Fruit fly (Drosophila melanogaster) whole organism, embryonic: Measurements from ENCODE around the gene Gyf.

Experiments
- Bgb ChIP-seq: fragments of 200-800 bp; sonication (Bioruptor generic); IDR thresholded peaks from 2 replicates; pipeline ENCODE4 v1.3.6; 2022; ENCODE audit warnings: missing biosample characterization, missing genetic modification characterization; ENCODE audit not compliant: partially characterized antibody
- CG10274 ChIP-seq: fragments of 200-800 bp; sonication (Bioruptor generic); optimal IDR thresholded peaks from 3 replicates; lab custom pipeline; 2017; ENCODE audit warnings: missing biosample characterization, mild to moderate bottlenecking, missing genetic modification characterization
- CG10959 ChIP-seq: fragments of 200-800 bp; sonication (Bioruptor generic); IDR thresholded peaks from 2 replicates; pipeline ENCODE4 v1.3.6; 2022; ENCODE audit warnings: missing biosample characterization, missing genetic modification characterization
- CG12104 ChIP-seq: fragments of 200-800 bp; sonication (Bioruptor generic); optimal IDR thresholded peaks from 3 replicates; lab custom pipeline; 2016; ENCODE audit warnings: missing biosample characterization, missing genetic modification characterization
- CG14441 ChIP-seq: fragments of 200-800 bp; sonication (Bioruptor generic); IDR thresholded peaks from 2 replicates; pipeline ENCODE4 v1.3.6; 2022; ENCODE audit warnings: missing biosample characterization, missing genetic modification characterization
- CG14710 ChIP-seq: fragments of 200-800 bp; sonication (Bioruptor generic); optimal IDR thresholded peaks from 3 replicates; lab custom pipeline; 2019; ENCODE audit warnings: missing biosample characterization, mild to moderate bottlenecking, missing genetic modification characterization, moderate library complexity
- CG16779 ChIP-seq: fragments of 200-800 bp; sonication (Bioruptor generic); IDR thresholded peaks from 2 replicates; pipeline ENCODE4 v1.3.6; 2022; ENCODE audit warnings: missing biosample characterization, missing genetic modification characterization
- CG17568 ChIP-seq: fragments of 200-800 bp; sonication (Bioruptor generic); optimal IDR thresholded peaks from 2 replicates; lab custom pipeline; 2018; ENCODE audit warnings: missing biosample characterization, mild to moderate bottlenecking, missing genetic modification characterization, moderate library complexity
- CG17829 ChIP-seq: fragments of 200-800 bp; optimal IDR thresholded peaks from 2 replicates; lab custom pipeline; 2019; ENCODE audit warnings: missing biosample characterization, mild to moderate bottlenecking, missing genetic modification characterization, moderate library complexity
- CG1792 ChIP-seq: fragments of 200-800 bp; sonication (Bioruptor generic); optimal IDR thresholded peaks from 2 replicates; lab custom pipeline; 2016; ENCODE audit warnings: missing biosample characterization, missing genetic modification characterization
- CG2199 ChIP-seq: fragments of 200-800 bp; sonication (Bioruptor generic); IDR thresholded peaks from 3 replicates; pipeline ENCODE4 v1.3.6; 2022; ENCODE audit warnings: missing biosample characterization, missing genetic modification characterization
- CG31441 ChIP-seq: fragments of 200-800 bp; sonication (Bioruptor generic); IDR thresholded peaks from 2 replicates; pipeline ENCODE4 v1.3.6; 2022; ENCODE audit warnings: missing biosample characterization, missing genetic modification characterization
- CG32532 ChIP-seq: fragments of 200-800 bp; sonication (Bioruptor generic); IDR thresholded peaks from 2 replicates; pipeline ENCODE4 v1.3.6; 2022; ENCODE audit warnings: missing biosample characterization, missing genetic modification characterization
- CG33557 ChIP-seq: fragments of 200-800 bp; sonication (Bioruptor generic); optimal IDR thresholded peaks from 2 replicates; lab custom pipeline; 2019; ENCODE audit warnings: missing biosample characterization, mild to moderate bottlenecking, missing genetic modification characterization, moderate library complexity
- CG3995 ChIP-seq: fragments of 200-800 bp; sonication (Bioruptor generic); optimal IDR thresholded peaks from 3 replicates; lab custom pipeline; 2016; ENCODE audit warnings: missing biosample characterization, missing genetic modification characterization
- CG5245 ChIP-seq: fragments of 200-800 bp; sonication (Bioruptor generic); optimal IDR thresholded peaks from 3 replicates; lab custom pipeline; 2016; ENCODE audit warnings: missing biosample characterization, missing genetic modification characterization
- CG7271 ChIP-seq: fragments of 200-800 bp; sonication (Bioruptor generic); optimal IDR thresholded peaks from 2 replicates; lab custom pipeline; 2018; ENCODE audit warnings: missing biosample characterization, mild to moderate bottlenecking, missing genetic modification characterization, moderate library complexity
- CG9609 ChIP-seq: fragments of 200-800 bp; sonication (Bioruptor generic); optimal IDR thresholded peaks from 3 replicates; lab custom pipeline; 2016; ENCODE audit warnings: missing biosample characterization, missing genetic modification characterization
- Dad ChIP-seq: fragments of 200-800 bp; sonication (Bioruptor generic); optimal IDR thresholded peaks from 3 replicates; lab custom pipeline; 2016; ENCODE audit warnings: missing biosample characterization, missing genetic modification characterization
- Dbx ChIP-seq: fragments of 200-800 bp; sonication (Bioruptor generic); IDR thresholded peaks from 3 replicates; pipeline ENCODE4 v1.3.6; 2022; ENCODE audit warnings: missing biosample characterization, missing genetic modification characterization
- Dfd ChIP-seq, 2 experiments: fragments of >200 bp; optimal IDR thresholded peaks; 2 replicates each; lab custom pipeline; 2017; ENCODE audit warnings: missing biosample characterization in 2 of 2, missing genetic modification characterization in 2 of 2
- MESR4 ChIP-seq: fragments of 200-800 bp; sonication (Bioruptor generic); optimal IDR thresholded peaks from 2 replicates; lab custom pipeline; 2018; ENCODE audit warnings: missing biosample characterization, mild to moderate bottlenecking, missing genetic modification characterization, moderate library complexity
- NC2β ChIP-seq: fragments of 200-800 bp; sonication (Bioruptor generic); optimal IDR thresholded peaks from 2 replicates; lab custom pipeline; 2016; ENCODE audit warnings: missing biosample characterization, missing genetic modification characterization
- NFAT ChIP-seq: fragments of 200-800 bp; sonication (Bioruptor generic); IDR thresholded peaks from 2 replicates; pipeline ENCODE4 v1.3.6; 2022; ENCODE audit warnings: missing biosample characterization, missing genetic modification characterization
- Nf-YB ChIP-seq: fragments of 200-800 bp; sonication (Bioruptor generic); optimal IDR thresholded peaks from 3 replicates; lab custom pipeline; 2019; ENCODE audit warnings: missing biosample characterization, mild to moderate bottlenecking, missing genetic modification characterization, moderate library complexity
- Ssrp ChIP-seq: fragments of 200-800 bp; sonication (Bioruptor generic); optimal IDR thresholded peaks from 2 replicates; lab custom pipeline; 2018; ENCODE audit warnings: missing biosample characterization, mild to moderate bottlenecking, missing genetic modification characterization, moderate library complexity
- Tbp ChIP-seq: fragments of >200 bp; optimal IDR thresholded peaks from 2 replicates; lab custom pipeline; 2018; ENCODE audit warnings: missing biosample characterization, missing genetic modification characterization
- ab ChIP-seq: fragments of 200-800 bp; sonication (Bioruptor generic); optimal IDR thresholded peaks from 2 replicates; lab custom pipeline; 2016; ENCODE audit warnings: missing biosample characterization, missing genetic modification characterization
- ac ChIP-seq: fragments of 200-800 bp; sonication (Bioruptor generic); optimal IDR thresholded peaks from 3 replicates; lab custom pipeline; 2017; ENCODE audit warnings: missing biosample characterization, mild to moderate bottlenecking, missing genetic modification characterization
- ara ChIP-seq: fragments of 200-800 bp; sonication (Bioruptor generic); IDR thresholded peaks from 2 replicates; pipeline ENCODE4 v1.3.6; 2022; ENCODE audit warnings: missing biosample characterization, missing genetic modification characterization
- bbx ChIP-seq: fragments of 200-800 bp; sonication (Bioruptor generic); IDR thresholded peaks from 2 replicates; pipeline ENCODE4 v1.3.6; 2022; ENCODE audit warnings: missing biosample characterization, missing genetic modification characterization; ENCODE audit not compliant: partially characterized antibody
- caup ChIP-seq: fragments of 200-800 bp; sonication (Bioruptor generic); optimal IDR thresholded peaks from 3 replicates; lab custom pipeline; 2017; ENCODE audit warnings: missing biosample characterization, mild to moderate bottlenecking, missing genetic modification characterization, moderate library complexity; ENCODE audit not compliant: severe bottlenecking
- dm ChIP-seq: fragments of 200-800 bp; sonication (Bioruptor generic); optimal IDR thresholded peaks from 3 replicates; lab custom pipeline; 2016; ENCODE audit warnings: missing biosample characterization, missing genetic modification characterization
- emc ChIP-seq: fragments of 200-800 bp; sonication (Bioruptor generic); optimal IDR thresholded peaks from 2 replicates; lab custom pipeline; 2016; ENCODE audit warnings: missing biosample characterization, missing genetic modification characterization
- grau ChIP-seq: fragments of 200-800 bp; optimal IDR thresholded peaks from 3 replicates; lab custom pipeline; 2019; ENCODE audit warnings: missing biosample characterization, mild to moderate bottlenecking, missing genetic modification characterization, moderate library complexity
- insv ChIP-seq, 2 experiments: fragments of 200-800 bp; sonication (Bioruptor generic); optimal IDR thresholded peaks; 3 replicates each; lab custom pipeline; 2016 to 2018; ENCODE audit warnings: missing biosample characterization in 2 of 2, missing genetic modification characterization in 2 of 2
- kah ChIP-seq: fragments of 200-800 bp; sonication (Bioruptor generic); optimal IDR thresholded peaks from 2 replicates; lab custom pipeline; 2018; ENCODE audit warnings: missing biosample characterization, mild to moderate bottlenecking, missing genetic modification characterization
- kni ChIP-seq: fragments of 200-800 bp; sonication (Bioruptor generic); optimal IDR thresholded peaks from 3 replicates; lab custom pipeline; 2017; ENCODE audit warnings: mild to moderate bottlenecking, missing biosample characterization, missing genetic modification reagents, missing genetic modification characterization
- nmo ChIP-seq: fragments of 200-800 bp; sonication (Bioruptor generic); optimal IDR thresholded peaks from 2 replicates; lab custom pipeline; 2018; ENCODE audit warnings: missing biosample characterization, mild to moderate bottlenecking, missing genetic modification characterization, moderate library complexity
- onecut ChIP-seq: fragments of 200-800 bp; sonication (Bioruptor generic); IDR thresholded peaks from 2 replicates; pipeline ENCODE4 v1.3.6; 2022; ENCODE audit warnings: missing biosample characterization, missing genetic modification characterization
- peb ChIP-seq: fragments of 200-800 bp; sonication (Bioruptor generic); IDR thresholded peaks from 2 replicates; pipeline ENCODE4 v1.3.6; 2022; ENCODE audit warnings: missing biosample characterization, missing genetic modification characterization
- pfk ChIP-seq: fragments of 200-800 bp; sonication (Bioruptor generic); optimal IDR thresholded peaks from 2 replicates; lab custom pipeline; 2018; ENCODE audit warnings: missing biosample characterization, mild to moderate bottlenecking, missing genetic modification characterization, moderate library complexity
- pros ChIP-seq: fragments of 200-800 bp; sonication (Bioruptor generic); optimal IDR thresholded peaks from 3 replicates; lab custom pipeline; 2019; ENCODE audit warnings: missing biosample characterization, mild to moderate bottlenecking, missing genetic modification characterization, moderate library complexity
- salm ChIP-seq: fragments of 200-800 bp; sonication (Bioruptor generic); optimal IDR thresholded peaks from 2 replicates; lab custom pipeline; 2018; ENCODE audit warnings: missing biosample characterization, mild to moderate bottlenecking, missing genetic modification characterization
- sens ChIP-seq: fragments of 200-800 bp; sonication (Bioruptor generic); peaks from one replicate; lab custom pipeline; 2016; ENCODE audit warnings: missing biosample characterization, missing genetic modification characterization
- twi ChIP-seq: fragments of 200-800 bp; optimal IDR thresholded peaks from 2 replicates; lab custom pipeline; 2019; ENCODE audit warnings: missing biosample characterization, mild to moderate bottlenecking, missing genetic modification characterization, moderate library complexity
- vnd ChIP-seq: fragments of 200-800 bp; sonication (Bioruptor generic); IDR thresholded peaks from 3 replicates; pipeline ENCODE4 v1.3.6; 2022; ENCODE audit warnings: missing biosample characterization, missing genetic modification characterization; ENCODE audit not compliant: partially characterized antibody
- zen2 ChIP-seq: fragments of 200-800 bp; sonication (Bioruptor generic); IDR thresholded peaks from 3 replicates; pipeline ENCODE4 v1.3.6; 2022; ENCODE audit warnings: missing biosample characterization, missing genetic modification characterization; ENCODE audit not compliant: partially characterized antibody
- zf30C ChIP-seq: fragments of 200-800 bp; sonication (Bioruptor generic); optimal IDR thresholded peaks from 3 replicates; lab custom pipeline; 2018; ENCODE audit warnings: missing biosample characterization, mild to moderate bottlenecking, missing genetic modification characterization

Gene Gyf

DNA sequence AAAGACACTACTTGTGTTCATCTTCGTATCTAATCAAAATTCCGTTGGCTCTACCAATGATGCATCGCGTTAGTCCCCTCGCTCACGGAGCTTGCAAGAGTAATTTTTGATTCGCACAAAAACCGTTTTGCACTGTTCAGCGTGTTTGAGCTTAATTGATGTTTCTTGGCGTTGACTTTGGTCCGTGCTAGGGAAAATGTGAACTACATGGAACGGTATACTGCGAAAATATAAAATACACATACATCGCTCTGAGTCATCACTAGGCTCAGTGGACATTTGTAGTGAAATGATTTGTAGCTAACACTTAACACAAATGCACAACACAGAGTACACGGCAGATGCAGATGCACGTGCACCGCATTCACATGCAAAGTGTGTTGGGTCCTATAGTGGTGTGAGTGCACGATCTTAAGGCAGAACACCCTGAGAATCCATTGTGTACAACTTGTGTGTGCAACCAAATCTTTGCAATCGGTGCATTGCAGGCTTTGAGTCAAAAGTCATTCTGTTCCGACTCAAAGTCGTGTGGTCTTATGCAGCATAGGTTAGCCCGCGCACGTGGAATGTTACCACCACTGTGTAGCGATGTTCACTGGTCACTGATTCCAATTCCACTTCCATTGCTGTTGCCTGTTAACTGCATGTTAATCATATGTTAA lies 32.9 kb downstream of the Gyf start, which contains the start of gene Sox102F (continued):
- peak; percentile 51 for TF ChIP-seq sens (GFP tag; lab: Kevin White, UChicago)
- peak; percentile 59; the same call in 1 of the 2 replicates for TF ChIP-seq bbx (GFP tag; lab: Robert Waterston, UW)
- no peak for TF ChIP-seq CG17829 (tag; lab: Kevin White, UChicago)
- TF ChIP-seq pfk: peak; percentile 54
- TF ChIP-seq kni (GFP tag; lab: Kevin White, UChicago): no peak
- peak; percentile 5 for TF ChIP-seq NC2β (GFP tag; lab: Kevin White, UChicago)
- no peak for TF ChIP-seq CG1792 (GFP tag; lab: Kevin White, UChicago)
- no peak for TF ChIP-seq CG32532 (GFP tag; lab: Robert Waterston, UW)
- peak; percentile 50 for TF ChIP-seq pros (GFP tag; lab: Kevin White, UChicago)
- TF ChIP-seq CG2199: peak; percentile 93
- TF ChIP-seq CG14710 (tag; lab: Kevin White, UChicago): no peak
- no peak for TF ChIP-seq NFAT (GFP tag; lab: Robert Waterston, UW)
- TF ChIP-seq MESR4: no peak
- TF ChIP-seq zf30C (GFP tag; lab: Kevin White, UChicago): no peak
- no peak for TF ChIP-seq onecut (GFP tag; lab: Robert Waterston, UW)
- TF ChIP-seq vnd (GFP tag; lab: Robert Waterston, UW): peak; percentile 30; the same call in 1 of the 3 replicates
- TF ChIP-seq CG9609: no peak
- TF ChIP-seq dm (GFP tag; lab: Kevin White, UChicago): peak; percentile 82
- peak; percentile 47; the same call in 2 of the 3 replicates for TF ChIP-seq zen2
- TF ChIP-seq insv (GFP tag; optimal IDR thresholded peaks at IDR 0.05; lab: Kevin White, UChicago): peak in 1 of 2 experiments; percentile 1
- TF ChIP-seq CG3995: peak; percentile 65

DNA sequence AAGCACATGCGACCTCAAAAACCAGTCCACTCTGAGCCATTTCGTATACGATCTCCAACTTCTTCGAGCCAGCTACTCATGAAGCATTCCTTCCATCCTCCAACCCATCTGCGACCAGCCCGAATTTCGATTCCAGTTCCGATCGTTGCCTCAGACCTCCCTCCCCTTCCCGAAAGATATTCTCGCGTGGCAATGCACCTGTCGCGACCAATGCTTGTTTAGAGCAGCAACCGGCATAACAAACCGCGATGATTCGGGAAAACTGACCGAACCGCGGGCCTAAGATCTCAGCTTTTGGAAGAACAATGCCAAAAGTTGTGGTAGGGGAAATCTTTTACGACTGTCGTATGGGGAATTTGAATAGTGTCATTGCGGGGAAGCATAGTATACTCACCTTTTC lies 33.8 kb downstream of the Gyf start:
- TF ChIP-seq ac (GFP tag; lab: Kevin White, UChicago): peak; percentile 64
- TF ChIP-seq nmo (GFP tag; lab: Kevin White, UChicago): no peak
- TF ChIP-seq CG16779 (GFP tag; lab: Robert Waterston, UW): no peak
- no peak for TF ChIP-seq Dbx (GFP tag; lab: Robert Waterston, UW)
- TF ChIP-seq caup: no peak
- no peak for TF ChIP-seq CG33557 (GFP tag; lab: Kevin White, UChicago)
- peak; percentile 55 for TF ChIP-seq Nf-YB (GFP tag; lab: Kevin White, UChicago)
- peak; percentile 40; the same call in 2 of the 3 replicates for TF ChIP-seq CG2199
- no peak for TF ChIP-seq Ssrp (tag; lab: Kevin White, UChicago)
- TF ChIP-seq ara (GFP tag; lab: Robert Waterston, UW): no peak
- no peak for TF ChIP-seq CG12104
- peak; percentile 40 for TF ChIP-seq sens (GFP tag; lab: Kevin White, UChicago)
- TF ChIP-seq CG9609: no peak
- no peak for TF ChIP-seq ab

DNA sequence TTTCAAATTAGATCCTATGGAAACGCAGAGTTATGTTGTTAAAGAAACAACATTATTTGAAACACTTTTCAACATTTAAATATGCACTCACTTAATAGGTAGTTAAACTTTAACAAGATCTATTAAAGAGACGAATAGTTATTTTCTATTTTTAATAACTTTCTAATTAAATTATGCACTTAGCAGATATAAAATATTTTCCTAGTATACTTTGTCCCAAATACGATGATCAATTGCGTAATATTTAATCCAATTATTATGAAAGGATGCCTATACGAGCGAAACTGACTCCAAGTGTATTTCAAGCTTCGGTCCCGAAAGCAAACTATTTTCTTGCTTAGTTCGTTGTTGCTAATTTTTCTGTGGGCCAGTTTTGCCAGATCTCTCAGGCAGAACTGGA lies 35.0 kb downstream of the Gyf start:
- TF ChIP-seq CG10959 (GFP tag; lab: Robert Waterston, UW): no peak
- no peak for TF ChIP-seq ac (GFP tag; lab: Kevin White, UChicago)
- TF ChIP-seq emc: no peak
- no peak for TF ChIP-seq Dad (GFP tag; lab: Kevin White, UChicago)
- TF ChIP-seq CG7271 (tag; lab: Kevin White, UChicago): no peak
- no peak for TF ChIP-seq Bgb (GFP tag; lab: Robert Waterston, UW)
- no peak for TF ChIP-seq twi
- no peak for TF ChIP-seq grau (tag; lab: Kevin White, UChicago)
- TF ChIP-seq CG5245: no peak
- TF ChIP-seq CG17568 (GFP tag; lab: Kevin White, UChicago): no peak
- TF ChIP-seq CG10274 (GFP tag; lab: Kevin White, UChicago): no peak
- no peak for TF ChIP-seq Tbp (GFP tag; lab: Kevin White, UChicago)
- TF ChIP-seq Dfd (GFP tag; optimal IDR thresholded peaks at IDR 0.05; lab: Kevin White, UChicago): no peak
- TF ChIP-seq CG31441: no peak
- TF ChIP-seq peb: no peak
- TF ChIP-seq salm (tag; lab: Kevin White, UChicago): no peak
- no peak for TF ChIP-seq kah (GFP tag; lab: Kevin White, UChicago)
- TF ChIP-seq CG14441 (GFP tag; lab: Robert Waterston, UW): no peak
